Worm (Caenorhabditis elegans) whole organism, mixed stage, embryonic: ENCODE results near the gene T10H10.2.

Experiments
- M03D4.4 ChIP-seq: sonication (generic microtip); optimal IDR thresholded peaks from 2 replicates; lab custom pipeline; 2017; ENCODE audit warnings: mild to moderate bottlenecking, missing genetic modification characterization, missing compliant biosample characterization
- bed-3 ChIP-seq: fragments of 200-800 bp; sonication (Bioruptor generic); optimal IDR thresholded peaks from 3 replicates; lab custom pipeline; 2018; ENCODE audit warnings: mild to moderate bottlenecking, missing genetic modification characterization, moderate library complexity, missing compliant biosample characterization
- blmp-1 ChIP-seq: fragments of 150-350 bp; optimal IDR thresholded peaks from 2 replicates; lab custom pipeline; 2014; ENCODE audit warnings: missing biosample characterization, missing genetic modification characterization
- ceh-39 ChIP-seq: fragments of 150-350 bp; optimal IDR thresholded peaks from 2 replicates; lab custom pipeline; 2014; ENCODE audit warnings: missing biosample characterization, missing genetic modification characterization
- ceh-43 ChIP-seq: fragments of 200-800 bp; sonication (Bioruptor generic); optimal IDR thresholded peaks from 2 replicates; lab custom pipeline; 2018; ENCODE audit warnings: mild to moderate bottlenecking, missing genetic modification characterization, moderate library complexity, missing compliant biosample characterization
- ceh-83 ChIP-seq: fragments of 200-800 bp; sonication (Bioruptor generic); optimal IDR thresholded peaks from 2 replicates; lab custom pipeline; 2018; ENCODE audit warnings: mild to moderate bottlenecking, missing genetic modification characterization, missing compliant biosample characterization
- ces-1 ChIP-seq: fragments of 150-350 bp; optimal IDR thresholded peaks from 2 replicates; lab custom pipeline; 2014; ENCODE audit warnings: missing biosample characterization, missing genetic modification reagents, missing genetic modification characterization
- cnd-1 ChIP-seq: fragments of 200-800 bp; sonication (Bioruptor generic); optimal IDR thresholded peaks from 2 replicates; lab custom pipeline; 2018; ENCODE audit warnings: mild to moderate bottlenecking, missing genetic modification characterization, missing compliant biosample characterization
- drap-1 ChIP-seq: fragments of 200-800 bp; sonication (Bioruptor generic); optimal IDR thresholded peaks from 3 replicates; lab custom pipeline; 2018; ENCODE audit warnings: mild to moderate bottlenecking, missing genetic modification characterization, missing compliant biosample characterization
- elt-1 ChIP-seq: sonication (generic microtip); optimal IDR thresholded peaks from 2 replicates; lab custom pipeline; 2017; ENCODE audit warnings: missing genetic modification characterization, mild to moderate bottlenecking, missing compliant biosample characterization, antibody characterized with exemption, moderate library complexity, borderline replicate concordance; ENCODE audit not compliant: insufficient read depth
- elt-3 ChIP-seq: fragments of 150-350 bp; optimal IDR thresholded peaks from 2 replicates; lab custom pipeline; 2014; ENCODE audit warnings: missing biosample characterization, missing genetic modification characterization
- flh-1 ChIP-seq: fragments of 200-800 bp; sonication (Bioruptor generic); optimal IDR thresholded peaks from 2 replicates; lab custom pipeline; 2018; ENCODE audit warnings: mild to moderate bottlenecking, missing genetic modification characterization, moderate library complexity, missing compliant biosample characterization
- ham-2 ChIP-seq: fragments of 200-800 bp; sonication (Bioruptor generic); optimal IDR thresholded peaks from 2 replicates; lab custom pipeline; 2018; ENCODE audit warnings: mild to moderate bottlenecking, missing genetic modification characterization, missing compliant biosample characterization
- hlh-1 ChIP-seq: fragments of 150-350 bp; optimal IDR thresholded peaks from 2 replicates; lab custom pipeline; 2014; ENCODE audit warnings: missing biosample characterization, missing genetic modification reagents, missing genetic modification characterization
- lin-13 ChIP-seq: fragments of 150-350 bp; optimal IDR thresholded peaks from 2 replicates; lab custom pipeline; 2014; ENCODE audit warnings: missing biosample characterization, missing genetic modification characterization
- lin-32 ChIP-seq: fragments of 200-800 bp; sonication (Bioruptor generic); optimal IDR thresholded peaks from 2 replicates; lab custom pipeline; 2018; ENCODE audit warnings: mild to moderate bottlenecking, missing genetic modification characterization, missing compliant biosample characterization
- lsy-2 ChIP-seq: fragments of 150-350 bp; optimal IDR thresholded peaks from 2 replicates; lab custom pipeline; 2014; ENCODE audit warnings: missing biosample characterization, missing genetic modification characterization
- mab-5 ChIP-seq: fragments of 150-350 bp; optimal IDR thresholded peaks from 2 replicates; lab custom pipeline; 2014; ENCODE audit warnings: missing biosample characterization, missing genetic modification characterization
- mep-1 ChIP-seq: fragments of 150-350 bp; optimal IDR thresholded peaks from 2 replicates; lab custom pipeline; 2017; ENCODE audit warnings: missing biosample characterization, missing genetic modification reagents, missing genetic modification characterization, inconsistent platforms
- mls-2 ChIP-seq: sonication (generic microtip); optimal IDR thresholded peaks from 2 replicates; lab custom pipeline; 2016; ENCODE audit warnings: mild to moderate bottlenecking, missing genetic modification characterization, moderate library complexity, missing compliant biosample characterization
- nhr-12 ChIP-seq: fragments of 150-350 bp; optimal IDR thresholded peaks from 2 replicates; lab custom pipeline; 2014; ENCODE audit warnings: missing biosample characterization, missing genetic modification characterization
- nhr-2 ChIP-seq: fragments of 150-350 bp; optimal IDR thresholded peaks from 2 replicates; lab custom pipeline; 2014; ENCODE audit warnings: missing biosample characterization, missing genetic modification characterization
- nhr-237 ChIP-seq: fragments of 150-350 bp; optimal IDR thresholded peaks from 2 replicates; lab custom pipeline; 2014; ENCODE audit warnings: missing biosample characterization, missing genetic modification characterization
- nhr-28 ChIP-seq: fragments of 150-350 bp; optimal IDR thresholded peaks from 2 replicates; lab custom pipeline; 2014; ENCODE audit warnings: missing biosample characterization, missing genetic modification characterization
- nhr-76 ChIP-seq: sonication (generic microtip); optimal IDR thresholded peaks from 2 replicates; lab custom pipeline; 2017; ENCODE audit warnings: missing biosample characterization, missing genetic modification characterization
- pha-4 ChIP-seq: fragments of 150-350 bp; optimal IDR thresholded peaks from 2 replicates; lab custom pipeline; 2018; ENCODE audit warnings: missing biosample characterization, missing genetic modification reagents, missing genetic modification characterization
- sem-2 ChIP-seq: fragments of 200-800 bp; sonication (Bioruptor generic); optimal IDR thresholded peaks from 2 replicates; lab custom pipeline; 2018; ENCODE audit warnings: mild to moderate bottlenecking, missing genetic modification characterization, missing compliant biosample characterization
- snpc-4 ChIP-seq: fragments of 150-350 bp; optimal IDR thresholded peaks from 2 replicates; lab custom pipeline; 2014; ENCODE audit warnings: missing biosample characterization, missing genetic modification characterization
- sptf-1 ChIP-seq: sonication (generic microtip); optimal IDR thresholded peaks from 2 replicates; lab custom pipeline; 2017; ENCODE audit warnings: mild to moderate bottlenecking, missing genetic modification characterization, moderate library complexity, missing compliant biosample characterization
- tbx-8 ChIP-seq: fragments of 200-800 bp; sonication (Bioruptor generic); optimal IDR thresholded peaks from 2 replicates; lab custom pipeline; 2018; ENCODE audit warnings: mild to moderate bottlenecking, missing genetic modification characterization, moderate library complexity, missing compliant biosample characterization
- unc-120 ChIP-seq: sonication (generic microtip); optimal IDR thresholded peaks from 2 replicates; lab custom pipeline; 2017; ENCODE audit warnings: missing genetic modification characterization, missing compliant biosample characterization; ENCODE audit not compliant: poor library complexity, severe bottlenecking
- unc-39 ChIP-seq: fragments of 150-350 bp; optimal IDR thresholded peaks from 2 replicates; lab custom pipeline; 2014; ENCODE audit warnings: missing biosample characterization, missing genetic modification characterization
- unc-62 ChIP-seq: fragments of 150-350 bp; optimal IDR thresholded peaks from 2 replicates; lab custom pipeline; 2014; ENCODE audit warnings: missing biosample characterization, missing genetic modification reagents, missing genetic modification characterization
- zip-8 ChIP-seq: fragments of 150-350 bp; optimal IDR thresholded peaks from 2 replicates; lab custom pipeline; 2014; ENCODE audit warnings: missing biosample characterization, missing genetic modification characterization
- ztf-11 ChIP-seq: fragments of 150-350 bp; optimal IDR thresholded peaks from 2 replicates; lab custom pipeline; 2014; ENCODE audit warnings: missing biosample characterization, missing genetic modification characterization

Gene T10H10.2

DNA sequence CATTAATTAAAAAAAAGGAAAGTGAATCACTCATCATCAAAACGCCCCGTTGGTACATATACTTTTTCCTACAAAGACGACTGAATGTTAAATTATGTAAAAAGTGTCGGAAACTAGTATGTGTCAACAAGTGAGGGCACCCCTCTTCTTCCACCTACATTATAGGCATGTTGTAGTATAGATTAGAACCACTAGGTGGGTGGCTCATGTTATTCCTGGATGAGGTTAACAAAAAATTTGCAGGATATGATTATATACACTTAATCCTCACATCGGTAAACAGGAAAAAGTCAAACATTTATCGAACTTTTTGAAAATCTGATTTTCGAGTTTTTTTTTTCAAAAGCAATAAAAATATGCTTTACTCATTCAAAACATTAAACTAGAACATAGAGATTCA, 18.6 kb upstream of the T10H10.2 start:
- TF ChIP-seq M03D4.4 (tag; lab: Kevin White, UChicago) (no peak), ham-2 (GFP tag; lab: Kevin White, UChicago) (no peak)
- TF ChIP-seq, all 35 proteins: peak for 0

DNA sequence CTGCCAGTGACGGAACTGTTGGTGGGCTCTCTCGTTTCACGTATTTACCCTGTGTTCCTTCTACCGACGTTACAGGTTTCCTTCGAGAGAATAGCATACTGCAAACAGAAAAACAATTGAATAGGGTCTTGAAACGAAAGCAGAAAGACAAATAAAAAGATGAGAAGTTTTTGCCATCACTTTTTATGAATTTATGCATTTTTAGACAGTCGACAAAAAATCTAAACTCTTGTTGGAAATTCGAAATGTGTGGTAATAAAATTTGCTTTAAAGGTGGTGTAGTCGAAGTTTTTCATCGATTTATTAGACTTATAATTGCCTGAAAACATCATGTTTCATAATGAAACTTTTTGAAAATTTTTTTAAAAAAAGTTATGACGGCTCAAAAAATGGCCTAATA, 7.5 kb upstream of the T10H10.2 start, which contains the start of gene sav-1:
Gene sav-1, minus strand, starts transcription at position 101 of the 400 bp plus-strand sequence.
- TF ChIP-seq mep-1 (tag; lab: Kevin White, UChicago) (no peak), ces-1 (GFP tag; lab: Kevin White, UChicago) (no peak), ceh-43 (GFP tag; lab: Kevin White, UChicago) (no peak), snpc-4 (no peak), nhr-12 (tag; lab: Kevin White, UChicago) (no peak), cnd-1 (tag; lab: Kevin White, UChicago) (no peak), tbx-8 (GFP tag; lab: Kevin White, UChicago) (no peak), lin-13 (tag; lab: Kevin White, UChicago) (no peak), unc-120 (tag; lab: Kevin White, UChicago) (no peak)

DNA sequence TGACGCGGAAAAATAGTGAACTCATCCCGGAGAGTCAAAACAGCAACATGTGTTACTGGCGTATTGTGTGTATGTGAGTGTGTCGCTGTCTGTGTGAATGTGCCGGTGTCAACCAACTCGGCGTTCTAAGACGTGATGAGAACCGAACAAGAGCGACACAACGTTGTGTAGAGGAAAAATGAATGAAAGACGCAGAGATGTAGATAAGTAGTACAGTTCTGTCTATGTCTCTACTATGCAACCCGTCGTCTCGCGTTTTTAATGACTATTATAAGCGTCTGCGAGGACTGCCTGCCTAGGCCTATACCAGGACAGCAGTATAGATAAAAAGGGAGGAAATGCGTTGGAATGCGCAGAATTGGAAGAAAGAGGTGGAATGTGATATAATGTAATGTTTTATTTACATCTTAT, 6.6 kb upstream of the T10H10.2 start:
- TF ChIP-seq unc-39, result no peak
- TF ChIP-seq mab-5 (tag; lab: Kevin White, UChicago), result no peak
- no peak for TF ChIP-seq nhr-28 (tag; lab: Kevin White, UChicago)
- TF ChIP-seq elt-1 (tag; lab: Kevin White, UChicago), result no peak
- TF ChIP-seq tbx-8 (GFP tag; lab: Kevin White, UChicago), result no peak
- peak; percentile 40 for TF ChIP-seq unc-120 (tag; lab: Kevin White, UChicago)
- peak; percentile 98 for TF ChIP-seq hlh-1 (tag; lab: Kevin White, UChicago)
- no peak for TF ChIP-seq lin-13 (tag; lab: Kevin White, UChicago)
- no peak for TF ChIP-seq sptf-1 (tag; lab: Kevin White, UChicago)
- no peak for TF ChIP-seq ceh-39 (tag; lab: Kevin White, UChicago)
- TF ChIP-seq snpc-4, result no peak
- no peak for TF ChIP-seq ces-1 (GFP tag; lab: Kevin White, UChicago)
- no peak for TF ChIP-seq lsy-2 (tag; lab: Kevin White, UChicago)
- TF ChIP-seq ceh-43 (GFP tag; lab: Kevin White, UChicago), result no peak
- peak; percentile 76 for TF ChIP-seq unc-62 (GFP tag; lab: Kevin White, UChicago)
- TF ChIP-seq flh-1, result no peak
- TF ChIP-seq elt-3, result no peak
- TF ChIP-seq nhr-237 (tag; lab: Kevin White, UChicago), result no peak
- TF ChIP-seq ham-2 (GFP tag; lab: Kevin White, UChicago), result peak; percentile 51
- TF ChIP-seq lin-32 (GFP tag; lab: Kevin White, UChicago), result no peak
- TF ChIP-seq mls-2 (tag; lab: Kevin White, UChicago), result peak; percentile 50
- no peak for TF ChIP-seq zip-8 (tag; lab: Kevin White, UChicago)
- TF ChIP-seq sem-2 (GFP tag; lab: Kevin White, UChicago), result no peak
- peak; percentile 21 for TF ChIP-seq mep-1 (tag; lab: Kevin White, UChicago)
- peak; percentile 45 for TF ChIP-seq cnd-1 (tag; lab: Kevin White, UChicago)
- TF ChIP-seq nhr-12 (tag; lab: Kevin White, UChicago), result no peak
- TF ChIP-seq drap-1 (GFP tag; lab: Kevin White, UChicago), result peak; percentile 16
- TF ChIP-seq M03D4.4 (tag; lab: Kevin White, UChicago), result peak; percentile 35
- no peak for TF ChIP-seq nhr-76 (tag; lab: Kevin White, UChicago)
- peak; percentile 37 for TF ChIP-seq pha-4
- TF ChIP-seq ztf-11, result no peak
- TF ChIP-seq ceh-83 (GFP tag; lab: Kevin White, UChicago), result peak; percentile 77
- no peak for TF ChIP-seq bed-3 (GFP tag; lab: Kevin White, UChicago)
- peak; percentile 67 for TF ChIP-seq nhr-2
- TF ChIP-seq blmp-1 (tag; lab: Kevin White, UChicago), result no peak

DNA sequence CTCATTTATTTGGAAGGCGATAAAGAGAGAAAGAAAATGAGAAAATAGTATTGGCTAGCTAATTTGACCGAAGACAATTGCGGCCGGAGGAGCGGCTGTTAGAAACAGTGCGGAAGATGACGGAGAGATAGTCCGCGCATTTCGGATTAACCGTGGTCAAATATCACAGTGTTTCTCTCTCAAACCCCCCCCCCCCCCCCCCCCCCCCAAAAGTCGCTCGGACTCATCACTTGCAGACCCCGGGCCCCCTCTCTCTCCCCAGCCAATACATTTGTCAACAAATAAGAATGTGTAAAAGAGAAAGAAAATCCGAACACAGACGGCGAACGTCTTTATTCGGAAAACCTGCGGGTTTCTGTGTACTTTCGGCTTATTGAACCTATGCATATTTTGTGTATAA, 7.3 kb downstream of the T10H10.2 start:
- no peak for TF ChIP-seq ceh-83 (GFP tag; lab: Kevin White, UChicago)
- no peak for TF ChIP-seq lsy-2 (tag; lab: Kevin White, UChicago)
- TF ChIP-seq ces-1 (GFP tag; lab: Kevin White, UChicago), result no peak
- no peak for TF ChIP-seq M03D4.4 (tag; lab: Kevin White, UChicago)
- no peak for TF ChIP-seq nhr-2
- no peak for TF ChIP-seq ceh-43 (GFP tag; lab: Kevin White, UChicago)
- TF ChIP-seq drap-1 (GFP tag; lab: Kevin White, UChicago), result no peak
- no peak for TF ChIP-seq blmp-1 (tag; lab: Kevin White, UChicago)
- TF ChIP-seq nhr-12 (tag; lab: Kevin White, UChicago), result no peak
- TF ChIP-seq unc-120 (tag; lab: Kevin White, UChicago), result no peak
- TF ChIP-seq hlh-1 (tag; lab: Kevin White, UChicago), result no peak
- TF ChIP-seq sem-2 (GFP tag; lab: Kevin White, UChicago), result no peak
- no peak for TF ChIP-seq ham-2 (GFP tag; lab: Kevin White, UChicago)
- TF ChIP-seq lin-13 (tag; lab: Kevin White, UChicago), result no peak
